Fruit fly (Drosophila melanogaster) whole organism, adult: ENCODE data around the gene CG9922.

Experiments used
- CG11617 ChIP-seq: fragments of 200-800 bp; sonication (Bioruptor generic); optimal IDR thresholded peaks from 2 replicates; lab custom pipeline; 2017; ENCODE audit warnings: mild to moderate bottlenecking, missing biosample characterization, missing genetic modification reagents, missing genetic modification characterization
- CG33017 ChIP-seq: fragments of 200-800 bp; sonication (Bioruptor generic); optimal IDR thresholded peaks from 2 replicates; lab custom pipeline; 2018; ENCODE audit warnings: missing biosample characterization, mild to moderate bottlenecking, missing genetic modification characterization, moderate library complexity
- CG7045 ChIP-seq: fragments of 200-800 bp; sonication (Bioruptor generic); optimal IDR thresholded peaks from 2 replicates; lab custom pipeline; 2017; ENCODE audit warnings: missing biosample characterization, mild to moderate bottlenecking, missing genetic modification characterization
- CG7101 ChIP-seq: fragments of 200-800 bp; sonication (Bioruptor generic); optimal IDR thresholded peaks from 2 replicates; lab custom pipeline; 2018; ENCODE audit warnings: missing biosample characterization, mild to moderate bottlenecking, missing genetic modification characterization, moderate library complexity
- Hr96 ChIP-seq: fragments of 200-800 bp; sonication (Bioruptor generic); optimal IDR thresholded peaks from 2 replicates; lab custom pipeline; 2016; ENCODE audit warnings: missing biosample characterization, missing genetic modification characterization
- bab1 ChIP-seq: fragments of 200-800 bp; sonication (Bioruptor generic); optimal IDR thresholded peaks from 3 replicates; lab custom pipeline; 2019; ENCODE audit warnings: missing biosample characterization, mild to moderate bottlenecking, missing genetic modification characterization, moderate library complexity
- kay ChIP-seq: fragments of 200-800 bp; sonication (Bioruptor generic); peaks from one replicate; lab custom pipeline; 2016; ENCODE audit warnings: missing biosample characterization, missing genetic modification characterization, borderline replicate concordance
- toe ChIP-seq: fragments of 200-800 bp; sonication (Bioruptor generic); optimal IDR thresholded peaks from 2 replicates; lab custom pipeline; 2016; ENCODE audit warnings: missing biosample characterization, missing genetic modification characterization

dm6 chr3R:13988923-13989436 lies 47.2 kb downstream of the CG9922 start:
- TF ChIP-seq CG11617 (GFP tag; lab: Kevin White, UChicago) (no peak), Hr96 (GFP tag; lab: Kevin White, UChicago) (no peak), bab1 (GFP tag; lab: Kevin White, UChicago) (no peak), CG7045 (GFP tag; lab: Kevin White, UChicago) (no peak), toe (no peak), CG7101 (tag; lab: Kevin White, UChicago) (no peak), kay (GFP tag; lab: Kevin White, UChicago) (no peak), CG33017 (no peak)
